Worm (Caenorhabditis elegans): Measurements from ENCODE around the gene ire-1.
A peak's percentile ranks its signal among the peaks of the same experiment; 100 is the strongest.

The ire-1 gene

ce11 chrII:8091528-8091927, 33.2 kb downstream of the ire-1 start (continued):
- no peak for TF ChIP-seq nhr-12 (tag; optimal IDR thresholded peaks at IDR 0.05)
- TF ChIP-seq ceh-16 (tag; optimal IDR thresholded peaks at IDR 0.05): no peak
- no peak for TF ChIP-seq fkh-10 (GFP tag; optimal IDR thresholded peaks at IDR 0.05)
- TF ChIP-seq fos-1 (tag; optimal IDR thresholded peaks at IDR 0.05): no peak
- peak; percentile 9 for TF ChIP-seq jun-1 (tag; optimal IDR thresholded peaks at IDR 0.05)
- TF ChIP-seq elt-2 (tag; optimal IDR thresholded peaks at IDR 0.05): peak; percentile 53
- peak; percentile 4 for TF ChIP-seq R02D3.7 (tag; optimal IDR thresholded peaks at IDR 0.05)
- TF ChIP-seq zag-1 (tag; optimal IDR thresholded peaks at IDR 0.05): no peak
- TF ChIP-seq ceh-82 (tag; optimal IDR thresholded peaks at IDR 0.05): no peak
- TF ChIP-seq pha-4 (tag; optimal IDR thresholded peaks at IDR 0.05): no peak
- TF ChIP-seq nhr-11 (tag; optimal IDR thresholded peaks at IDR 0.05): no peak
- peak in 1 of 3 experiments; percentile 43 for TF ChIP-seq elt-3 (tag; optimal IDR thresholded peaks at IDR 0.05)
- TF ChIP-seq aly-2 (tag; optimal IDR thresholded peaks at IDR 0.05): no peak
- TF ChIP-seq ceh-9 (tag; optimal IDR thresholded peaks at IDR 0.05): no peak
- TF ChIP-seq skn-1 (tag; optimal IDR thresholded peaks at IDR 0.05): peak; percentile 0
- TF ChIP-seq ceh-28 (tag; optimal IDR thresholded peaks at IDR 0.05): no peak
- no peak for TF ChIP-seq ZK546.5 (tag; optimal IDR thresholded peaks at IDR 0.05)
- TF ChIP-seq nhr-67 (tag; optimal IDR thresholded peaks at IDR 0.05): no peak
- TF ChIP-seq mml-1 (tag; optimal IDR thresholded peaks at IDR 0.05): no peak
- TF ChIP-seq tbx-2 (tag; optimal IDR thresholded peaks at IDR 0.05): no peak
- no peak for TF ChIP-seq nhr-77 (tag; optimal IDR thresholded peaks at IDR 0.05)
- TF ChIP-seq nhr-43 (tag; optimal IDR thresholded peaks at IDR 0.05; ENCODE audit: poor library complexity, severe bottlenecking): peak; percentile 67
- peak; percentile 65 for TF ChIP-seq pqm-1 (tag; optimal IDR thresholded peaks at IDR 0.05)

DNA sequence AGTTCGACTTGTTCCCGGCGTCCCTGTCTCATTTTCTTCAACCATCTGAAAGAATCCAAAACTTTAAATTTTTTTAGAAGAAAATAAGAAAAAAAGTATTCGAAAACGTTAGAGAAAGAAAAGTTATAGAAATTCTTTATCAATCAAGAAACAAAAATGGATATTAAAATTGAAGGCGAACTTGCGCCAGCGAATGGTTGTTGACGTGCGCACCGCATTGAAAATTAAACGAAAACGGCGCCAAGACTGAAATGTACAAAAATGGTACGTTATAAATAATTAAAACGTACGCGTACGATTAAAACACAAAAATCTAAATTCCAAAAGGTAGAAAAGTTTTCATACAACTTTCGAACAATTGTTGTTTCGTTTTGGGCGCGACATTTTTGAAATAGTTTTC, 37.9 kb downstream of the ire-1 start, which contains the start of gene K02C4.3:
K02C4.3 (minus strand) TSS at position 51 of the 400 bp plus-strand sequence.
- TF ChIP-seq ceh-28 (tag; optimal IDR thresholded peaks at IDR 0.05): no peak
- peak; percentile 36 for TF ChIP-seq pqm-1 (tag; optimal IDR thresholded peaks at IDR 0.05)
- no peak for TF ChIP-seq ztf-4 (tag; optimal IDR thresholded peaks at IDR 0.05)
- no peak for TF ChIP-seq unc-39 (tag; optimal IDR thresholded peaks at IDR 0.05)
- no peak for TF ChIP-seq lin-39 (tag; optimal IDR thresholded peaks at IDR 0.05)
- TF ChIP-seq fos-1 (tag; optimal IDR thresholded peaks at IDR 0.05): no peak
- no peak for TF ChIP-seq tbx-2 (tag; optimal IDR thresholded peaks at IDR 0.05)
- no peak for TF ChIP-seq unc-62 (GFP tag; optimal IDR thresholded peaks at IDR 0.05)
- no peak for TF ChIP-seq ceh-82 (tag; optimal IDR thresholded peaks at IDR 0.05)
- peak; percentile 37 for TF ChIP-seq R02D3.7 (tag; optimal IDR thresholded peaks at IDR 0.05)
- TF ChIP-seq skn-1 (tag; optimal IDR thresholded peaks at IDR 0.05): no peak
- no peak for TF ChIP-seq nhr-76 (tag; optimal IDR thresholded peaks at IDR 0.05)
- TF ChIP-seq jun-1 (tag; optimal IDR thresholded peaks at IDR 0.05): peak; percentile 23
- TF ChIP-seq eor-1 (tag; optimal IDR thresholded peaks at IDR 0.05): no peak
- no peak for TF ChIP-seq mdl-1 (tag; optimal IDR thresholded peaks at IDR 0.05)
- TF ChIP-seq nhr-43 (tag; optimal IDR thresholded peaks at IDR 0.05; ENCODE audit: poor library complexity, severe bottlenecking): peak; percentile 21
- TF ChIP-seq aly-2 (tag; optimal IDR thresholded peaks at IDR 0.05): no peak
- peak; percentile 46 for TF ChIP-seq hmg-11 (tag; optimal IDR thresholded peaks at IDR 0.05)
- peak; percentile 43 for TF ChIP-seq elt-2 (tag; optimal IDR thresholded peaks at IDR 0.05)
- TF ChIP-seq nfya-1 (tag; optimal IDR thresholded peaks at IDR 0.05; ENCODE audit: insufficient read depth): peak; percentile 74
- TF ChIP-seq nhr-28 (tag; optimal IDR thresholded peaks at IDR 0.05): no peak
- TF ChIP-seq lin-15B (tag; optimal IDR thresholded peaks at IDR 0.05): peak; percentile 79
- peak; percentile 80 for TF ChIP-seq nhr-23 (tag; optimal IDR thresholded peaks at IDR 0.05)
- TF ChIP-seq ceh-9 (tag; optimal IDR thresholded peaks at IDR 0.05): no peak
- peak; percentile 86 for TF ChIP-seq pha-4 (tag; optimal IDR thresholded peaks at IDR 0.05)
- no peak for TF ChIP-seq ztf-11 (tag; optimal IDR thresholded peaks at IDR 0.05)
- peak; percentile 56 for TF ChIP-seq nhr-25 (tag; optimal IDR thresholded peaks at IDR 0.05)
- no peak for TF ChIP-seq lsy-12 (tag; optimal IDR thresholded peaks at IDR 0.05)
- TF ChIP-seq elt-3 (tag; optimal IDR thresholded peaks at IDR 0.05): no peak
- peak; percentile 92 for TF ChIP-seq snpc-4 (tag; optimal IDR thresholded peaks at IDR 0.05)
- no peak for TF ChIP-seq egl-27 (tag; optimal IDR thresholded peaks at IDR 0.05)
- TF ChIP-seq fkh-10 (GFP tag; optimal IDR thresholded peaks at IDR 0.05): no peak
- TF ChIP-seq mml-1 (tag; optimal IDR thresholded peaks at IDR 0.05): no peak
- TF ChIP-seq nhr-67 (tag; optimal IDR thresholded peaks at IDR 0.05): no peak

- TF ChIP-seq nhr-43 (tag; optimal IDR thresholded peaks at IDR 0.05; ENCODE audit: poor library complexity, severe bottlenecking) (no peak), mdl-1 (tag; optimal IDR thresholded peaks at IDR 0.05) (no peak), pha-4 (tag; optimal IDR thresholded peaks at IDR 0.05) (peak; percentile 12), nhr-25 (tag; optimal IDR thresholded peaks at IDR 0.05) (peak; percentile 11), pqm-1 (tag; optimal IDR thresholded peaks at IDR 0.05) (peak; percentile 63), ceh-28 (tag; optimal IDR thresholded peaks at IDR 0.05) (peak; percentile 64), nhr-23 (tag; optimal IDR thresholded peaks at IDR 0.05) (peak; percentile 67), skn-1 (tag; optimal IDR thresholded peaks at IDR 0.05) (peak; percentile 24), unc-62 (GFP tag; optimal IDR thresholded peaks at IDR 0.05) (no peak), elt-2 (tag; optimal IDR thresholded peaks at IDR 0.05) (peak; percentile 83), jun-1 (tag; optimal IDR thresholded peaks at IDR 0.05) (peak; percentile 27)
Measured at ce11 chrII:8078041-8078440, 46.7 kb downstream of the ire-1 start, which contains the start of gene K02C4.5. TSS of gene K02C4.5 (plus strand) at chrII:8078435.

Data from whole organism, L3 larva.